Worm (Caenorhabditis elegans): ENCODE data around the gene B0228.9.

Gene B0228.9

ce11 chrII:7795299-7795698, 31.8 kb upstream of the B0228.9 start:
- TF ChIP-seq ces-1 (GFP tag; optimal IDR thresholded peaks at IDR 0.05) (peak; percentile 52), elt-3 (tag; optimal IDR thresholded peaks at IDR 0.05) (no peak)

- TF ChIP-seq drap-1 (GFP tag; optimal IDR thresholded peaks at IDR 0.05) (no peak), ceh-83 (GFP tag; optimal IDR thresholded peaks at IDR 0.05) (no peak), ces-1 (GFP tag; optimal IDR thresholded peaks at IDR 0.05) (peak; percentile 5), flh-1 (GFP tag; optimal IDR thresholded peaks at IDR 0.05) (no peak), mls-2 (tag; optimal IDR thresholded peaks at IDR 0.05) (no peak)
These were observed 30.8 kb upstream of the B0228.9 start, which contains the start of gene glr-4 for ce11 chrII:7794222-7794621. TSS of gene glr-4 (minus strand) at chrII:7794322.

- TF ChIP-seq drap-1 (GFP tag; optimal IDR thresholded peaks at IDR 0.05) (no peak), elt-1 (tag; optimal IDR thresholded peaks at IDR 0.05; ENCODE audit: borderline replicate concordance, insufficient read depth) (no peak), hlh-1 (tag; optimal IDR thresholded peaks at IDR 0.05) (no peak), blmp-1 (tag; optimal IDR thresholded peaks at IDR 0.05) (no peak), pha-4 (tag; optimal IDR thresholded peaks at IDR 0.05) (no peak), zip-8 (tag; optimal IDR thresholded peaks at IDR 0.05) (no peak), unc-39 (tag; optimal IDR thresholded peaks at IDR 0.05) (no peak)
These were observed 29.0 kb upstream of the B0228.9 start for ce11 chrII:7792514-7792913.

- TF ChIP-seq ham-2 (GFP tag; optimal IDR thresholded peaks at IDR 0.05) = no peak
- TF ChIP-seq ceh-39 (tag; optimal IDR thresholded peaks at IDR 0.05) = no peak
These were observed 28.1 kb upstream of the B0228.9 start for ce11 chrII:7791408-7792050.

ce11 chrII:7790324-7790898, 26.9 kb upstream of the B0228.9 start, which contains the start of gene srlf-1:
TSS of gene srlf-1 (plus strand) at chrII:7790591.
- TF ChIP-seq bed-3 (GFP tag; optimal IDR thresholded peaks at IDR 0.05) = no peak
- TF ChIP-seq lin-13 (tag; optimal IDR thresholded peaks at IDR 0.05) = no peak
- TF ChIP-seq ceh-39 (tag; optimal IDR thresholded peaks at IDR 0.05) = no peak
- no peak for TF ChIP-seq pha-4 (tag; optimal IDR thresholded peaks at IDR 0.05)
- no peak for TF ChIP-seq nhr-2 (tag; optimal IDR thresholded peaks at IDR 0.05)
- TF ChIP-seq drap-1 (GFP tag; optimal IDR thresholded peaks at IDR 0.05) = no peak
- no peak for TF ChIP-seq nhr-28 (tag; optimal IDR thresholded peaks at IDR 0.05)

- peak; percentile 26 for TF ChIP-seq elt-1 (tag; optimal IDR thresholded peaks at IDR 0.05; ENCODE audit: borderline replicate concordance, insufficient read depth)
- no peak for TF ChIP-seq unc-62 (GFP tag; optimal IDR thresholded peaks at IDR 0.05)
These were observed 26.1 kb upstream of the B0228.9 start for ce11 chrII:7789605-7790004.

- TF ChIP-seq cnd-1 (tag; optimal IDR thresholded peaks at IDR 0.05) (no peak), unc-39 (tag; optimal IDR thresholded peaks at IDR 0.05) (no peak), elt-1 (tag; optimal IDR thresholded peaks at IDR 0.05; ENCODE audit: borderline replicate concordance, insufficient read depth) (no peak), mep-1 (tag; optimal IDR thresholded peaks at IDR 0.05) (no peak), drap-1 (GFP tag; optimal IDR thresholded peaks at IDR 0.05) (no peak), ces-1 (GFP tag; optimal IDR thresholded peaks at IDR 0.05) (no peak), ztf-11 (tag; optimal IDR thresholded peaks at IDR 0.05) (no peak), bed-3 (GFP tag; optimal IDR thresholded peaks at IDR 0.05) (no peak), mls-2 (tag; optimal IDR thresholded peaks at IDR 0.05) (no peak), tbx-8 (GFP tag; optimal IDR thresholded peaks at IDR 0.05) (no peak), lin-32 (GFP tag; optimal IDR thresholded peaks at IDR 0.05) (no peak), hlh-1 (tag; optimal IDR thresholded peaks at IDR 0.05) (no peak), blmp-1 (tag; optimal IDR thresholded peaks at IDR 0.05) (no peak), lsy-2 (tag; optimal IDR thresholded peaks at IDR 0.05) (no peak), lin-13 (tag; optimal IDR thresholded peaks at IDR 0.05) (no peak), nhr-237 (tag; optimal IDR thresholded peaks at IDR 0.05) (no peak), M03D4.4 (tag; optimal IDR thresholded peaks at IDR 0.05) (no peak)
These were observed 20.0 kb upstream of the B0228.9 start, which contains the start of gene skr-17 for ce11 chrII:7783467-7783959. TSS of gene skr-17 (plus strand) at chrII:7783517.

Data from whole organism, mixed stage, embryonic.